Worm (Caenorhabditis elegans): ENCODE measurements around the gene Y48E1B.17.

Y48E1B.17 gene

DNA sequence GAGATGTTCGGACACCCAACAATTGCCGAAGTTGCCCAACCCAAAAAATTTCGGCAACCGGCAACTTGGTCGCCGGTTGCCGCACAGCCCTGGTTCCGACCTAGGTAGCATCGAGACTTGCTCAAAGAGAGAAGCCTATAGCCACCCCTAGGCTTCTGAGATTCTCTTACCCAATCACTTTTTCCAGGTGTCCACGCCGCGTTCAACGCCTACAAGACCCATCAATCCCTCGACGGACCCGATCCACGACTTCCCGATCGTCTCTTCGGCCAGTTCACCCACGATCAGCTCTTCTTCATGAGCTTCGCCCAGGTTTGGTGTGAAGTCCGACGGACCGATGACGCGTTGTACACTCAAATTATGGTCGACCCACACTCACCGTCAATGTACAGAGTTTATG, 25.1 kb downstream of the Y48E1B.17 start:
- TF ChIP-seq elt-2 (tag; optimal IDR thresholded peaks at IDR 0.05): no peak
- no peak for TF ChIP-seq npax-4 (tag; optimal IDR thresholded peaks at IDR 0.05)
- no peak for TF ChIP-seq C08G9.2 (tag; optimal IDR thresholded peaks at IDR 0.05)
- no peak for TF ChIP-seq lin-11 (tag; optimal IDR thresholded peaks at IDR 0.05)
- TF ChIP-seq hlh-30 (tag; optimal IDR thresholded peaks at IDR 0.05; ENCODE audit: insufficient read depth): no peak
- TF ChIP-seq ceh-19 (GFP tag; optimal IDR thresholded peaks at IDR 0.05): no peak
- TF ChIP-seq ceh-9 (tag; optimal IDR thresholded peaks at IDR 0.05): no peak
- TF ChIP-seq F13H6.1 (tag; optimal IDR thresholded peaks at IDR 0.05): no peak
- no peak for TF ChIP-seq hlh-15 (tag; optimal IDR thresholded peaks at IDR 0.05)
- TF ChIP-seq che-1 (tag; optimal IDR thresholded peaks at IDR 0.05): no peak

DNA sequence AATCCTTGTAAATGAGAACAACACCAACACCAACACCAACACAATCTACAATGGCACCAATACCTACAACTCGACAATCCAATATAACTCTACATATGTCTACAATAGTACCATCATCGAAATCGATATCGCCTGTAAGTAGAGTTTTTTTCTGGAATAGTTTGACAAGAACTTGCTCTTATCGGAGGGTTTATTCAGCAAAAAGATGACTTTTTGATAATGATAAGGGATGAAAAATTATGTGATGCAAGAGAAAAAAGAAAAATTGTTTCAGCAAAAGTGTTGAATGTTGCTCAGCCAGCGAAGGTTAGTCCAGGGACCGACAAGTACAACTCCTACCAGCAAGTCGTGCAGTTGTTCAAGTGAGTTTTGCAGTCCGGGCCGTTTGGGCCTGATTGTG, 32.3 kb downstream of the Y48E1B.17 start:
- TF ChIP-seq elt-2 (tag; optimal IDR thresholded peaks at IDR 0.05): no peak
- no peak for TF ChIP-seq nhr-11 (tag; optimal IDR thresholded peaks at IDR 0.05)
- no peak for TF ChIP-seq pqm-1 (tag; optimal IDR thresholded peaks at IDR 0.05)
- no peak for TF ChIP-seq pat-9 (tag; optimal IDR thresholded peaks at IDR 0.05)
- no peak for TF ChIP-seq pag-3 (tag; optimal IDR thresholded peaks at IDR 0.05; ENCODE audit: borderline replicate concordance)
- TF ChIP-seq ztf-16 (tag; optimal IDR thresholded peaks at IDR 0.05): no peak
- TF ChIP-seq gmeb-2 (tag; optimal IDR thresholded peaks at IDR 0.05): no peak
- TF ChIP-seq dmd-4 (tag; optimal IDR thresholded peaks at IDR 0.05; ENCODE audit: borderline replicate concordance): no peak
- no peak for TF ChIP-seq ttx-3 (tag; optimal IDR thresholded peaks at IDR 0.05)
- TF ChIP-seq F13H6.1 (tag; optimal IDR thresholded peaks at IDR 0.05): no peak

DNA sequence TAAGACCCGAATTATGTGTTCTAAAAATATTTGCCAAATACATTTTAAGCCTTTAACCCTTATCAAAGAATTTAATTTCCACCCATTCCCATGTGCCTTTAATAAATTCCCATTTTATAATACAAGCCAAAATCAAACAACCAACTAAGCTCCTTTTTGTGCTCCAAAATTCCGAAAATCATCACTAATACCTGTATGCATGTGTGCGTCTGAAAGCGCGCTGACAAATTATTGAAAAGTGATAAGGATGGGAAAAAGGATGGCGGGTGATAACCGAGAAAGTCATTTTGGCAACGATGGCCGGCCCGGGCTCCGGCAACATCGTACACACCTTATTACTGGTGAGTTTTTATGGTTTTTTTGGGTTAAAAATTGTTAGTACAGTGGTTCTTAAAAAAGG, 33.3 kb downstream of the Y48E1B.17 start, which contains the start of gene nep-17:
Gene nep-17 (plus strand): TSS at position 285 of the 400 bp plus-strand sequence.
- no peak for TF ChIP-seq unc-3 (GFP tag; conservative IDR thresholded peaks at IDR 0.05)
- no peak for TF ChIP-seq unc-3 (tag; optimal IDR thresholded peaks at IDR 0.05)
- TF ChIP-seq ceh-6 (GFP tag; optimal IDR thresholded peaks at IDR 0.05): no peak
- TF ChIP-seq ceh-19 (GFP tag; optimal IDR thresholded peaks at IDR 0.05): no peak
- no peak for TF ChIP-seq K02D7.2 (tag; optimal IDR thresholded peaks at IDR 0.05)
- no peak for TF ChIP-seq ceh-22 (tag; optimal IDR thresholded peaks at IDR 0.05)
- TF ChIP-seq ceh-18 (tag; optimal IDR thresholded peaks at IDR 0.05): no peak
- no peak for TF ChIP-seq unc-86 (tag; optimal IDR thresholded peaks at IDR 0.05)
- no peak for TF ChIP-seq odd-2 (tag; optimal IDR thresholded peaks at IDR 0.05)
- TF ChIP-seq C38D4.7 (GFP tag; optimal IDR thresholded peaks at IDR 0.05): no peak
- TF ChIP-seq ceh-2 (tag; optimal IDR thresholded peaks at IDR 0.05): no peak
- TF ChIP-seq fkh-6 (tag; optimal IDR thresholded peaks at IDR 0.05): no peak
- TF ChIP-seq pha-2 (tag; optimal IDR thresholded peaks at IDR 0.05): no peak
- no peak for TF ChIP-seq T23F11.4 (GFP tag; optimal IDR thresholded peaks at IDR 0.05)
- no peak for TF ChIP-seq che-1 (tag; optimal IDR thresholded peaks at IDR 0.05)
- no peak for TF ChIP-seq mec-3 (tag; optimal IDR thresholded peaks at IDR 0.05; ENCODE audit: borderline replicate concordance)
- no peak for TF ChIP-seq ceh-14 (tag; optimal IDR thresholded peaks at IDR 0.05)
- TF ChIP-seq F13H6.1 (tag; optimal IDR thresholded peaks at IDR 0.05): no peak
- TF ChIP-seq ceh-9 (tag; optimal IDR thresholded peaks at IDR 0.05): no peak

DNA sequence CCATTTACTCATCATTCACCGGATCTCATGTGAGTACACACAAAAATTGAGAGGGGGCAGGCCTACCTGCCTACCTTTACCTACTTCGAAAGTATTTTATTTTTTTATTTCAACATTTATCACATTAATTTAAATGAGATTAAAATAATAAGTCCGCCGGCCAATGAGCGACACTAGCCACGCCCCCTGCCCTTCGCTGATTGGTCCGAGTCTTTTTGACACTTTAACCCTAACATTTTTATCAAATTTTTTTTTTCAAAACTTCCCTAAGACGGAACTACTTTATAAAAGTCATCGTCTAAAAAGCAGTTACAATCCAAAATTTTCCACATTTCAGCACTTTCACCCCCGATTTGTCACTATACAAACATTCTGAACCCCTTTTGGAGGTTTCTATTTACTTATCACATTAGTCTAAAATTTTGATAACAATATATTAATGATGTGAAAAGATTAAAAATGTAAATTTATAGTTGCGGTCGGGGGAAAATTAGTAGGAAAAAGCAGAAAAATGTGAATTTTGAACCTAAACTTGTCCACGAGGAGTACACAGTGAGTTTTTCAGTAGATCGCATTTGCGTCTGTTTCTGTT, 34.8 kb downstream of the Y48E1B.17 start:
- TF ChIP-seq nfya-1 (tag; optimal IDR thresholded peaks at IDR 0.05): peak; percentile 59
- no peak for TF ChIP-seq npax-4 (tag; optimal IDR thresholded peaks at IDR 0.05)
- TF ChIP-seq fax-1 (tag; optimal IDR thresholded peaks at IDR 0.05): no peak

DNA sequence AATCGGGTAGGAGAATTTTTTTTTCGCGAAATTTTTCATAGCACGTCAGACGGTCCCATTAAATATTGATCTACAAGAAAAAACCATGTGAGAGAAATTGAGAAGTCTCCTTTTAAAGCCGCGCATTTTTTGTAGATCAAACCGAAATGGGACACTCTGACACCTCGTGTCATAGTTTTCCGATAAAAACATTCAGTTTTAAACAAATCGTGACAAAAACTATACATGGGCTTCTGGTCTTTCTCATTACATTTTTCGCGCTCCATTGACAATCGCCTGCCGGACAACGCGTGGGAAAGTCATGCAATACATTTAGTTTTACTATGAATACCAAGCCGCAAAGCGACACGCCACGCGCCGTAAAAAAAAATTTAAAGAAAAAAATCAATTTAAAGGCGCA, 35.5 kb downstream of the Y48E1B.17 start:
- no peak for TF ChIP-seq hlh-8 (tag; optimal IDR thresholded peaks at IDR 0.05)
- TF ChIP-seq pha-2 (tag; optimal IDR thresholded peaks at IDR 0.05): no peak
- no peak for TF ChIP-seq odd-2 (tag; optimal IDR thresholded peaks at IDR 0.05)
- TF ChIP-seq elt-2 (tag; optimal IDR thresholded peaks at IDR 0.05): no peak
- no peak for TF ChIP-seq pat-9 (tag; optimal IDR thresholded peaks at IDR 0.05)
- TF ChIP-seq K02D7.2 (tag; optimal IDR thresholded peaks at IDR 0.05): no peak
- no peak for TF ChIP-seq ets-4 (tag; optimal IDR thresholded peaks at IDR 0.05)
- TF ChIP-seq tbx-2 (tag; optimal IDR thresholded peaks at IDR 0.05): no peak
- TF ChIP-seq hlh-15 (tag; optimal IDR thresholded peaks at IDR 0.05): no peak
- no peak for TF ChIP-seq lim-6 (tag; optimal IDR thresholded peaks at IDR 0.05)
- TF ChIP-seq fkh-10 (GFP tag; optimal IDR thresholded peaks at IDR 0.05): no peak
- TF ChIP-seq ztf-16 (tag; optimal IDR thresholded peaks at IDR 0.05): no peak
- TF ChIP-seq ceh-9 (tag; optimal IDR thresholded peaks at IDR 0.05): no peak
- no peak for TF ChIP-seq K09A11.1 (tag; optimal IDR thresholded peaks at IDR 0.05; ENCODE audit: insufficient read depth)
- TF ChIP-seq pag-3 (tag; optimal IDR thresholded peaks at IDR 0.05; ENCODE audit: borderline replicate concordance): no peak
- TF ChIP-seq pha-4 (tag; optimal IDR thresholded peaks at IDR 0.05): no peak
- TF ChIP-seq hlh-30 (tag; optimal IDR thresholded peaks at IDR 0.05; ENCODE audit: insufficient read depth): no peak
